Fruit fly (Drosophila melanogaster) whole organism, embryonic: ENCODE results near the gene Ugt301D1.
A peak's percentile ranks its signal among the peaks of the same experiment; 100 is the strongest.

Experiments
- ATbp ChIP-seq: fragments of 200-800 bp; sonication (Bioruptor generic); optimal IDR thresholded peaks from 2 replicates; lab custom pipeline; 2017; ENCODE audit warnings: missing biosample characterization, mild to moderate bottlenecking, missing genetic modification characterization, missing genetic modification reagents
- B-H1 ChIP-seq: fragments of 200-800 bp; sonication (Bioruptor generic); IDR thresholded peaks from 3 replicates; pipeline ENCODE4 v1.3.6; 2022; ENCODE audit warnings: missing biosample characterization, missing genetic modification characterization
- CG10209 ChIP-seq: fragments of 200-800 bp; sonication (Bioruptor generic); optimal IDR thresholded peaks from 3 replicates; lab custom pipeline; 2017; ENCODE audit warnings: missing biosample characterization, mild to moderate bottlenecking, missing genetic modification characterization, missing genetic modification reagents
- CG10366 ChIP-seq: fragments of 200-800 bp; sonication (Bioruptor generic); IDR thresholded peaks from 2 replicates; pipeline ENCODE4 v1.3.6; 2022; ENCODE audit warnings: missing biosample characterization, missing genetic modification characterization
- CG11085 ChIP-seq: fragments of 200-800 bp; sonication (Bioruptor generic); IDR thresholded peaks from 2 replicates; pipeline ENCODE4 v1.3.6; 2022; ENCODE audit warnings: missing biosample characterization, missing genetic modification characterization
- CG11560 ChIP-seq: fragments of 200-800 bp; sonication (Bioruptor generic); IDR thresholded peaks from 3 replicates; pipeline ENCODE4 v1.3.6; 2022; ENCODE audit warnings: missing biosample characterization, missing genetic modification characterization
- CG12071 ChIP-seq: fragments of 200-800 bp; sonication (Bioruptor generic); optimal IDR thresholded peaks from 3 replicates; lab custom pipeline; 2018; ENCODE audit warnings: missing biosample characterization, mild to moderate bottlenecking, missing genetic modification characterization
- CG12299 ChIP-seq: fragments of 200-800 bp; sonication (Bioruptor generic); optimal IDR thresholded peaks from 2 replicates; lab custom pipeline; 2018; ENCODE audit warnings: missing biosample characterization, mild to moderate bottlenecking, missing genetic modification characterization
- CG12769 ChIP-seq: fragments of 200-800 bp; sonication (Bioruptor generic); optimal IDR thresholded peaks from 2 replicates; lab custom pipeline; 2019; ENCODE audit warnings: missing biosample characterization, mild to moderate bottlenecking, missing genetic modification characterization, moderate library complexity
- CG13775 ChIP-seq: fragments of 200-800 bp; sonication (Bioruptor generic); optimal IDR thresholded peaks from 3 replicates; lab custom pipeline; 2017; ENCODE audit warnings: missing biosample characterization, mild to moderate bottlenecking, missing genetic modification characterization
- CG15479 ChIP-seq: fragments of 200-800 bp; sonication (Bioruptor generic); optimal IDR thresholded peaks from 3 replicates; lab custom pipeline; 2019; ENCODE audit warnings: missing biosample characterization, mild to moderate bottlenecking, missing genetic modification characterization, moderate library complexity
- CG17385 ChIP-seq: fragments of 200-800 bp; sonication (Bioruptor generic); optimal IDR thresholded peaks from 3 replicates; lab custom pipeline; 2018; ENCODE audit warnings: missing biosample characterization, mild to moderate bottlenecking, missing genetic modification characterization
- CG2875 ChIP-seq: fragments of 200-800 bp; sonication (Bioruptor generic); optimal IDR thresholded peaks from 2 replicates; lab custom pipeline; 2017; ENCODE audit warnings: missing biosample characterization, mild to moderate bottlenecking, missing genetic modification characterization, missing genetic modification reagents
- CG2889 ChIP-seq: fragments of 200-800 bp; sonication (Bioruptor generic); IDR thresholded peaks from 3 replicates; pipeline ENCODE4 v1.3.6; 2022; ENCODE audit warnings: missing biosample characterization, missing genetic modification characterization
- CG3065 ChIP-seq: fragments of 200-800 bp; sonication (Bioruptor generic); optimal IDR thresholded peaks from 2 replicates; lab custom pipeline; 2016; ENCODE audit warnings: missing biosample characterization, missing genetic modification characterization
- CG33557 ChIP-seq: fragments of 200-800 bp; sonication (Bioruptor generic); optimal IDR thresholded peaks from 2 replicates; lab custom pipeline; 2019; ENCODE audit warnings: missing biosample characterization, mild to moderate bottlenecking, missing genetic modification characterization, moderate library complexity
- CG34224 ChIP-seq: fragments of 200-800 bp; sonication (Bioruptor generic); IDR thresholded peaks from 3 replicates; pipeline ENCODE4 v1.3.6; 2022; ENCODE audit warnings: missing biosample characterization, missing genetic modification characterization; ENCODE audit not compliant: partially characterized antibody
- CG4404 ChIP-seq: fragments of 200-800 bp; sonication (Bioruptor generic); IDR thresholded peaks from 2 replicates; pipeline ENCODE4 v1.3.6; 2022; ENCODE audit warnings: missing biosample characterization, missing genetic modification characterization
- CG4854 ChIP-seq: fragments of 200-800 bp; sonication (Bioruptor generic); optimal IDR thresholded peaks from 2 replicates; lab custom pipeline; 2016; ENCODE audit warnings: missing biosample characterization, missing genetic modification characterization, inconsistent platforms
- CG6689 ChIP-seq: fragments of 200-800 bp; sonication (Bioruptor generic); IDR thresholded peaks from 2 replicates; pipeline ENCODE4 v1.3.6; 2022; ENCODE audit warnings: missing biosample characterization, missing genetic modification characterization
- CG6813 ChIP-seq: fragments of 200-800 bp; sonication (Bioruptor generic); optimal IDR thresholded peaks from 2 replicates; lab custom pipeline; 2017; ENCODE audit warnings: missing biosample characterization, missing genetic modification characterization, mild to moderate bottlenecking, moderate library complexity, missing genetic modification reagents
- CG9817 ChIP-seq: fragments of 200-800 bp; sonication (Bioruptor generic); optimal IDR thresholded peaks from 2 replicates; lab custom pipeline; 2018; ENCODE audit warnings: missing biosample characterization, mild to moderate bottlenecking, missing genetic modification characterization, moderate library complexity
- CTCF ChIP-seq: fragments of 200-800 bp; sonication (Bioruptor generic); optimal IDR thresholded peaks from 2 replicates; lab custom pipeline; 2017; ENCODE audit warnings: missing biosample characterization, mild to moderate bottlenecking, missing genetic modification characterization, moderate library complexity
- D ChIP-seq, 2 experiments: fragments of 200-800 bp in 1 of 2; fragments of >200 bp in 1 of 2; sonication (Bioruptor generic) in 1 of 2; optimal IDR thresholded peaks; 2 replicates in 1 of 2; 3 replicates in 1 of 2; lab custom pipeline; 2017; ENCODE audit warnings: mild to moderate bottlenecking in 1 of 2, missing biosample characterization in 1 of 2, missing genetic modification characterization in 1 of 2, missing genetic modification reagents in 1 of 2
- D19B ChIP-seq: fragments of 200-800 bp; sonication (Bioruptor generic); optimal IDR thresholded peaks from 2 replicates; lab custom pipeline; 2017; ENCODE audit warnings: missing biosample characterization, mild to moderate bottlenecking, missing genetic modification characterization
- Deaf1 ChIP-seq: fragments of 200-800 bp; optimal IDR thresholded peaks from 3 replicates; lab custom pipeline; 2019; ENCODE audit warnings: missing biosample characterization, mild to moderate bottlenecking, missing genetic modification characterization, moderate library complexity
- ERR ChIP-seq: fragments of 200-800 bp; sonication (Bioruptor generic); optimal IDR thresholded peaks from 2 replicates; lab custom pipeline; 2016; ENCODE audit warnings: missing biosample characterization, missing genetic modification characterization
- Ets65A ChIP-seq: fragments of 200-800 bp; sonication (Bioruptor generic); peaks from one replicate; lab custom pipeline; 2016; ENCODE audit warnings: missing biosample characterization, missing genetic modification characterization
- Ets97D ChIP-seq: fragments of 200-800 bp; sonication (Bioruptor generic); optimal IDR thresholded peaks from 3 replicates; lab custom pipeline; 2016; ENCODE audit warnings: missing biosample characterization, missing genetic modification characterization
- H15 ChIP-seq: fragments of 200-800 bp; sonication (Bioruptor generic); IDR thresholded peaks from 3 replicates; pipeline ENCODE4 v1.3.6; 2022; ENCODE audit warnings: missing biosample characterization, missing genetic modification characterization
- Lpt ChIP-seq: fragments of >200 bp; optimal IDR thresholded peaks from 2 replicates; lab custom pipeline; 2018; ENCODE audit warnings: missing biosample characterization, missing genetic modification characterization
- Mes4 ChIP-seq: fragments of 200-800 bp; sonication (Bioruptor generic); optimal IDR thresholded peaks from 2 replicates; lab custom pipeline; 2016; ENCODE audit warnings: missing biosample characterization, missing genetic modification characterization
- NK7.1 ChIP-seq: fragments of 200-800 bp; sonication (Bioruptor generic); optimal IDR thresholded peaks from 3 replicates; lab custom pipeline; 2016; ENCODE audit warnings: missing biosample characterization, missing genetic modification characterization
- Rfx ChIP-seq: fragments of 200-800 bp; sonication (Bioruptor generic); IDR thresholded peaks from 2 replicates; pipeline ENCODE4 v1.3.6; 2022; ENCODE audit warnings: missing biosample characterization, missing genetic modification characterization
- abd-A ChIP-seq: fragments of 200-800 bp; sonication (Bioruptor generic); optimal IDR thresholded peaks from 3 replicates; lab custom pipeline; 2019; ENCODE audit warnings: missing biosample characterization, mild to moderate bottlenecking, missing genetic modification characterization, moderate library complexity
- amos ChIP-seq: fragments of 200-800 bp; sonication (Bioruptor generic); IDR thresholded peaks from 2 replicates; pipeline ENCODE4 v1.3.6; 2022; ENCODE audit warnings: missing biosample characterization, missing genetic modification characterization; ENCODE audit not compliant: partially characterized antibody
- bab2 ChIP-seq: fragments of 200-800 bp; sonication (Bioruptor generic); optimal IDR thresholded peaks from 2 replicates; lab custom pipeline; 2016; ENCODE audit warnings: missing biosample characterization, missing genetic modification characterization
- dan ChIP-seq: fragments of 200-800 bp; sonication (Bioruptor generic); IDR thresholded peaks from 2 replicates; pipeline ENCODE4 v1.3.6; 2022; ENCODE audit warnings: missing biosample characterization, missing genetic modification characterization
- gce ChIP-seq: fragments of 200-800 bp; sonication (Bioruptor generic); IDR thresholded peaks from 3 replicates; pipeline ENCODE4 v1.3.6; 2022; ENCODE audit warnings: missing biosample characterization, missing genetic modification characterization
- ham ChIP-seq: fragments of 200-800 bp; sonication (Bioruptor generic); IDR thresholded peaks from 2 replicates; pipeline ENCODE4 v1.3.6; 2022; ENCODE audit warnings: missing biosample characterization, missing genetic modification characterization
- hkb ChIP-seq, 2 experiments: fragments of 200-800 bp in 1 of 2; fragments of >200 bp in 1 of 2; sonication (Bioruptor generic) in 1 of 2; IDR thresholded peaks in 1 of 2; optimal IDR thresholded peaks in 1 of 2; 2 replicates each; pipeline versions ENCODE4 v1.3.6 to Lab custom; 2017 to 2022; ENCODE audit warnings: missing biosample characterization in 1 of 2, missing genetic modification characterization in 1 of 2
- kni ChIP-seq: fragments of 200-800 bp; sonication (Bioruptor generic); optimal IDR thresholded peaks from 3 replicates; lab custom pipeline; 2017; ENCODE audit warnings: mild to moderate bottlenecking, missing biosample characterization, missing genetic modification reagents, missing genetic modification characterization
- lola ChIP-seq, 3 experiments: fragments of >200 bp in 2 of 3; fragments of 200-800 bp in 1 of 3; sonication (Bioruptor generic) in 1 of 3; optimal IDR thresholded peaks; 2 replicates each; lab custom pipeline; 2017 to 2019; ENCODE audit warnings: missing biosample characterization in 3 of 3, missing genetic modification characterization in 3 of 3, mild to moderate bottlenecking in 1 of 3, moderate library complexity in 1 of 3
- nau ChIP-seq: fragments of 200-800 bp; sonication (Bioruptor generic); optimal IDR thresholded peaks from 3 replicates; lab custom pipeline; 2017; ENCODE audit warnings: missing biosample characterization, mild to moderate bottlenecking, missing genetic modification characterization, missing genetic modification reagents
- otp ChIP-seq: fragments of 200-800 bp; sonication (Bioruptor generic); IDR thresholded peaks from 3 replicates; pipeline ENCODE4, ENCODE4 v1.3.6; 2022; ENCODE audit warnings: missing biosample characterization, missing genetic modification characterization
- pan ChIP-seq, 4 experiments: fragments of >200 bp in 3 of 4; fragments of 200-800 bp in 1 of 4; sonication (Bioruptor generic) in 1 of 4; optimal IDR thresholded peaks in 3 of 4; IDR thresholded peaks in 1 of 4; 2 replicates each; pipeline versions ENCODE4 v1.3.6 to Lab custom; 2017 to 2022; ENCODE audit warnings: missing biosample characterization in 2 of 4, missing genetic modification characterization in 2 of 4, mixed read lengths in 1 of 4
- scrt ChIP-seq: fragments of 200-800 bp; sonication (Bioruptor generic); optimal IDR thresholded peaks from 2 replicates; lab custom pipeline; 2018; ENCODE audit warnings: missing biosample characterization, mild to moderate bottlenecking, missing genetic modification characterization, moderate library complexity
- slp2 ChIP-seq: fragments of 200-800 bp; sonication (Bioruptor generic); optimal IDR thresholded peaks from 2 replicates; lab custom pipeline; 2016; ENCODE audit warnings: missing biosample characterization, missing genetic modification characterization
- wdn ChIP-seq: fragments of 200-800 bp; sonication (Bioruptor generic); IDR thresholded peaks from 2 replicates; pipeline ENCODE4 v1.3.6; 2022; ENCODE audit warnings: missing biosample characterization, missing genetic modification characterization
- yki ChIP-seq: fragments of >200 bp; optimal IDR thresholded peaks from 3 replicates; lab custom pipeline; 2018

The Ugt301D1 gene

dm6 chr2L:18516367-18516766, 7.0 kb downstream of the Ugt301D1 start:
- TF ChIP-seq lola (GFP tag; optimal IDR thresholded peaks at IDR 0.05; lab: Kevin White, UChicago): no peak
- no peak for TF ChIP-seq CG3065
- TF ChIP-seq B-H1 (GFP tag; lab: Robert Waterston, UW): no peak
- no peak for TF ChIP-seq CG6813 (GFP tag; lab: Kevin White, UChicago)
- TF ChIP-seq nau (GFP tag; lab: Kevin White, UChicago): no peak
- TF ChIP-seq CG10366 (GFP tag; lab: Robert Waterston, UW): no peak
- no peak for TF ChIP-seq CG11560
- TF ChIP-seq CG10209: no peak
- TF ChIP-seq dan: no peak
- no peak for TF ChIP-seq CG4404 (GFP tag; lab: Robert Waterston, UW)
- TF ChIP-seq D (optimal IDR thresholded peaks at IDR 0.05; lab: Kevin White, UChicago): no peak
- TF ChIP-seq D (GFP tag; optimal IDR thresholded peaks at IDR 0.05; lab: Kevin White, UChicago): no peak
- TF ChIP-seq CG12299 (tag; lab: Kevin White, UChicago): no peak
- TF ChIP-seq Deaf1 (tag; lab: Kevin White, UChicago): no peak
- no peak for TF ChIP-seq slp2 (GFP tag; lab: Kevin White, UChicago)
- TF ChIP-seq otp (GFP tag; lab: Robert Waterston, UW): 0 out of 3 replicates have a peak, but pooled peaks have one; percentile 41
- TF ChIP-seq ATbp (GFP tag; lab: Kevin White, UChicago): peak; percentile 8
- no peak for TF ChIP-seq Rfx
- TF ChIP-seq hkb (optimal IDR thresholded peaks at IDR 0.05; lab: Kevin White, UChicago): no peak
- TF ChIP-seq hkb (GFP tag; IDR thresholded peaks at IDR 0.05; lab: Robert Waterston, UW): no peak
- no peak for TF ChIP-seq Mes4 (GFP tag; lab: Kevin White, UChicago)
- no peak for TF ChIP-seq CG33557 (GFP tag; lab: Kevin White, UChicago)
- TF ChIP-seq D19B (GFP tag; lab: Kevin White, UChicago): no peak
- TF ChIP-seq kni (GFP tag; lab: Kevin White, UChicago): no peak
- no peak for TF ChIP-seq yki (lab: Kevin White, UChicago)
- TF ChIP-seq CG6689 (GFP tag; lab: Robert Waterston, UW): no peak
- TF ChIP-seq NK7.1 (GFP tag; lab: Kevin White, UChicago): no peak
- peak; percentile 13 for TF ChIP-seq CG12769 (tag; lab: Kevin White, UChicago)
- peak; percentile 87 for TF ChIP-seq Ets65A (GFP tag; lab: Kevin White, UChicago)
- TF ChIP-seq CTCF (GFP tag; lab: Kevin White, UChicago): peak; percentile 86
- no peak for TF ChIP-seq CG9817 (tag; lab: Kevin White, UChicago)
- no peak for TF ChIP-seq CG2889 (GFP tag; lab: Robert Waterston, UW)
- no peak for TF ChIP-seq Lpt
- TF ChIP-seq CG34224 (GFP tag; lab: Robert Waterston, UW): no peak
- no peak for TF ChIP-seq Ets97D (GFP tag; lab: Kevin White, UChicago)

dm6 chr2L:18517002-18517635, 7.8 kb downstream of the Ugt301D1 start, which contains the start of gene CG10211:
TSS of gene CG10211 (plus strand) at chr2L:18517487.
- TF ChIP-seq gce (GFP tag; lab: Robert Waterston, UW) (no peak), CG15479 (GFP tag; lab: Kevin White, UChicago) (no peak), ham (no peak), ERR (GFP tag; lab: Kevin White, UChicago) (no peak), amos (GFP tag; lab: Robert Waterston, UW) (peak; percentile 21; the same call in 1 of the 2 replicates), CG11085 (GFP tag; lab: Robert Waterston, UW) (no peak), scrt (GFP tag; lab: Kevin White, UChicago) (no peak), CG12071 (GFP tag; lab: Kevin White, UChicago) (no peak), CG13775 (GFP tag; lab: Kevin White, UChicago) (no peak), CG2875 (GFP tag; lab: Kevin White, UChicago) (no peak), pan (optimal IDR thresholded peaks at IDR 0.05; lab: Kevin White, UChicago) (no peak), pan (GFP tag; optimal IDR thresholded peaks at IDR 0.05 in 1 of 2, IDR thresholded peaks at IDR 0.05 in 1 of 2) (peak in 1 of 2 experiments; percentile 13), abd-A (peak; percentile 25), H15 (GFP tag; lab: Robert Waterston, UW) (no peak), CG4854 (GFP tag; lab: Kevin White, UChicago) (no peak), wdn (GFP tag; lab: Robert Waterston, UW) (no peak), bab2 (GFP tag; lab: Kevin White, UChicago) (no peak), CG17385 (GFP tag; lab: Kevin White, UChicago) (no peak), CG34224 (GFP tag; lab: Robert Waterston, UW) (0 out of 3 replicates have a peak, but pooled peaks have one; percentile 16)
